Fruit fly (Drosophila melanogaster): ENCODE measurements around the gene CG8034.

The CG8034 gene

DNA sequence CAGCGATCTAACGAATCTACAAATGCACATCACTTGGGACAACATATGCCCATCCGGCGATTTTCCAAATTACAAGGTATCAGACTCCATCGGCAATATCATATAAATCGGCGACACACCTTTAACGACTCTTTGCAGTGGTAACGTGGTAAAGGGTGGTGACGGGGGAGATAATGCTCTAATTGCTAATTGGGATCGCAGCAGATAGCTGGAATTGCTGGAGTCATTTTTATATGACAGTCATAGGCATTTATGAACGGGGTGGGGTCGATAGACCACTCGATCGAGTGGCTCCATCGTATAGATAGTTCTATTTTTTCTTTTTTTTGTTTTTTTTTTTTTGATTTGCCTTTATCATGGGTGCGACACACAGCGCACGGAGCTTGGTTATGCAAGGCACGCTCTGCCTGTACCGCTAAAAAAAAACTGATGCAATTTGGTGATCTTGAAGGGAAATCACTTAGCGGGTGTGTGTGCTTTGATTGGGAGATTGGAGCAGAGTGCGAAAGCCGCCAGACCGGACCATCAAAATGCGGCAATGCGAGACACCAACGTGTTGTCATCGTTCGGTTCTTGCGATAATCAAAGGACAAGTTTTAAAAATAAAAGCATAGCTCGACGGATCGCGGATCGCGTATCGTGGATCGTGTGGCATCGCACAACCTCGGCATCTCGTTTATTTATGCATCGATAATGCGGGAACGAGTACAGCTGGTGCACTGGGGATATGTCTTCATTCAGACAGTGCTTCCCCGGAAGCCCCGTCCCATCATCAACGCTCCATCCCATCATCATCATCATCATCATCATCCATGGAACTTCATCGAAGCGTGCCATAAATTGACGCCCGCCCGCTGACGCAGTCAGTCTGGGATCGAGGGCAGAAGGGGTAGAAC is 16.6 kb upstream of the CG8034 start:
- TF ChIP-seq CG17801 (GFP tag; optimal IDR thresholded peaks at IDR 0.05; ENCODE audit: partially characterized antibody), result no peak

DNA sequence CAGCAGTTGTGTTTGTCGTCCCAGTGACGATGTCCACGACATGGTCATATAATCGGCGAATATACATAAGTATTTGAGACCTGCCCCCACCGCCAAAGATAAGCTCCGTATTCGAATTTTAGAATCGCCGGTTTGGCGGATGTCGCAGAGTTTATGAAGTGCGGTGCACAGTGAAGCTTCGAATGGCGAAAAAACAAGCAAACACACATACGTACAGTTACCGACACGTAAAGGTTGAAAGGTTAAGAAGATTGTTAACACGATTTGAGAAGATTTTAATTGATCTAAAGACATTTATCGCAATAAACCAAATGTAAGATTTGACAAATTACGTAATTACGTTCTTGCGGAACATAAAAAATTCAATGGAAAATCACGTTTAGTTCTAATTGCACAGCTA is 11.7 kb upstream of the CG8034 start:
- TF ChIP-seq CG17801 (GFP tag; optimal IDR thresholded peaks at IDR 0.05; ENCODE audit: partially characterized antibody), result no peak

DNA sequence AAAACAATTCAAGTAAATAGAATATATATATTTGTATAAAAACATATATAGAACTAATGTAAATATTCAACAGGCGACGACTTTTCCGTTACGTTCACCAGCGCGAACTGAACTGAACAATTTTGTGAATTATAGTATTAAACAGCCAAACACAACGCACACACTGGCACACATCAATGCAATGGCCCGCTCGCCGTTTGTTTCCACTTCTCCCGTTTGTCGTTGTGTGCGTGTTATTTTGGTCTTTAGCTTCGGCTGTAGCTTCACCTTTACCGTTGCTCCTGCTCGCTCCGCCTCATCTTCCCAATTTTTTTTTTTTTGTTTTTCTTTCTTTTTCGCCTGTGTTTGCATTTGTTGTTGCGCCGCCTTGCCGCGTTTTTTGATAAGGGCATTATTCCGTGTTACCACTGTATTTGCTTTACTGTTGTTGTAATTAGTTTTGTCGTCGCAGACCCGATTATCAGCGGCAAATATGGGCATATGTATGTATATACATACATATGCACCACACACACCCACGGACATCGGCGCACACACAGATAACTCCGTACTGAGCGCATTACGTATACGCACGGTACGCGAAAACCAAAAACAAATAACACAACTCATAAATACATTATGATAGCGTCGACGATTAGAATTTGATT is 10.0 kb upstream of the CG8034 start, which contains the start of gene CG8051:
TSS of gene CG8051 (minus strand) at position 116 of the 647 bp plus-strand sequence.
- TF ChIP-seq CG17801 (GFP tag; optimal IDR thresholded peaks at IDR 0.05; ENCODE audit: partially characterized antibody), result no peak

DNA sequence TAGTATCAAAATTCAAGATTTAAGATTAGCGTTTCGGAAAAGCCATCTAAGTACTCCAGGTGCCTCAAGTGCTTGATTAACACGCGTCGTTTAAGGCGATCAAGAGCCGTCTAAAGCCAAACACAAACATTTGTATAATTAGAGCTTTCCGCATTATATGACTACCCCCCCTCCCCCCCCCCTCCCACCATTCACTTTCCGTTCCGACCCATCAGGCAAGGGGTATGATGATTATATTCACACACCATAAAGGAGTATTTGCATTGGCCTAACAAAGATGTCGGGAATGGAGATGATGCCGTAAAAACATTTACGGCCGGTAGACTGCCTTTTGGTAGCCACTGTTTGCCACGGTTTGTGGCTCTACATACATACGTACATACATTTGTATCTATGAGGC is 8.6 kb upstream of the CG8034 start:
- peak; percentile 9 for TF ChIP-seq CG17801 (GFP tag; optimal IDR thresholded peaks at IDR 0.05; ENCODE audit: partially characterized antibody)

DNA sequence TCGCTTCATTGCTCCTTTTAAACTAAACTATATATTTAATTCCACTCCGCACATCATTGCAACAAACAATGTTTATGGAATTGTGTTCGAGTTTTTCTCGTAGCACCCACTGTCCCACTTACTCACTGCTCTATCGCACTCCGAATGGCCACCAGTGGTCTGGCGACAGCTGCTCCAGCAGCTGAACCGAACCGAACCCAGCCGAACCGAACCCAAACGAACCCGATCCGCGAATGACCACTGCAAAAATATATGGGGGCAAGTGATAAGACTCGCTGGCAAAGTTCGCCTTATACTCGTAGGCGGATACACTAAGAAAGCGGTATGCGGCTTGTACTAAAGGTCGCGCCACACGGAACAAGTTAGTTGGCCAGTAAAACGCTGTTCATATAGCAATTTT is 7.2 kb upstream of the CG8034 start:
- no peak for TF ChIP-seq CG17801 (GFP tag; optimal IDR thresholded peaks at IDR 0.05; ENCODE audit: partially characterized antibody)

DNA sequence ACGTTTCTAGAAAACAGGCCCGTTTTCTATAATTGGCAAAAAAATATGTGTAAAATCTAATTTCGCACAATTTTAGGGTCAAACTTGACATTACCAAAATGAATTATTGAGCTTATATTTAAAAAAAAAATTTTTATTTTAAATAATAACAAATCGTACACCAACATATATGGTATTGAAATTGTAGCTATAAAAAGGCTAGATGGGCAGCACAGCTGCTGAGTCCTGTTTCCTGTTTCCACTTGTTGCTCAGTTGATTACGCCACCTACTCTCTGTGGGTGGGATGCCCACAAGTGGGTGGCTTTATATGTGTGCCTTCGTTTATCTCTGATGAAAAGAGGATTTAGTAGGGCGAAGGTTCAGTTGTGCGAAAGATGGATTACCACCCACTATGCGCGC is 1.4 kb upstream of the CG8034 start:
- no peak for TF ChIP-seq CG17801 (GFP tag; optimal IDR thresholded peaks at IDR 0.05; ENCODE audit: partially characterized antibody)

DNA sequence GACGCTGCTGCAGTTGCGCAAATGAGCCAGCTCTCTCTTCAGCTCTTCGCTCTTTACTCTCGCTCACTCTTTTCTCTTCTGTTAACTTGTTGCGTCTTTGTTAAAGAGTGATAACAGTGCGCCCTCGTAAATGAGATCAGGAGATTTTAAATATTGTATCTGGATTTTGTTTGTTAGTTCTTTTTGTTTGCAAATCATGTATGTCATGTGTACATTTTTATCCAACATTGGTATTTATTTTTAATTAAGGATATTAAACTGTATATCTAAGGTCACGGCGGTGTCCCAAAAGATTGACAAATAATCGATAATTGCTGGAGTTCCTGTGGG is 788 bp upstream of the CG8034 start:
- peak; percentile 55 for TF ChIP-seq CG17801 (GFP tag; optimal IDR thresholded peaks at IDR 0.05; ENCODE audit: partially characterized antibody)

DNA sequence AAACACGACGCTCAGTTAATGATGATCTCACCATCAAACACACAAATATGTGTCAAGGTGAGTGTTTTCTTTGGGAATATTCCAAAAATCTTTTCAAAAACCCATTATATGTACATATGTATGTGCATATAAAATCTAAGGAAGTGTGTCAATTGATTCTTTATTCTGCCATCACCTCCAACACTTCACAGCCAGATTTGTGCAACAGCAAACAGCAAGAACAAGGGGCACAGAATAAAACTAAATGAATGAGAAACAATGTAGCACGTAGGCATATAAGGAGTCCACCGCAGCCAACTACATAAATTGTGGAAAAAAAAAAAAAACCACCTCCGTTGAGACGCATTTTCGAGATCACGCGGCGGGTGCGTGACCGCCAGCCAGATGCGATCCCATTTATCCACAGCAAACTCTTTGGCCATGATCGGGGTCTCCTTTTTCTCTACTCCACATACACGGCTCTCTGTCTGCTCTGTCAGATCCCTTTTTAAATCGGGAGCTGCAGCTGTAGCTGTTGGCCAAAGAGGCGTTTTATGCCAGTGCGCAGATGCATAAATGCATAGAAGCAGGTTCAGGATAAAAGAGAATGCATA is 2.0 kb downstream of the CG8034 start:
- no peak for TF ChIP-seq CG17801 (GFP tag; optimal IDR thresholded peaks at IDR 0.05; ENCODE audit: partially characterized antibody)

DNA sequence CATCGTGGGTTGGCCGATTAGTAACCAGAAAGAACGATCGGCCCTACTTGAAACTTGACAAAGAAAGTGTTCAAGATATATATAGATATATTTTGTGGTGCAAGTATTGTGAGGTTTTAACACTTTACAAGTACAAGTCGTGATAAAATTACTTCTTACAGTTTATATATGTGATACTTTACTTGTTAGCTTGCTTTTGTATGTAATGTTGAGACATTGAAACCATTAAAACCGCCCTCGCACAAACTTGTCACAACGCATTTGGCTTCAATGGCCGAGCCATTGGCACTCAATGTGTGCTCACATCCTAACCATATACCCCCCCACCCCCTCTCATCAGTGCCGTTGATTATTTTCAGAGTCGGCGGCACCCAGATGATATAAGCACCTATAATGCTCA is 3.0 kb downstream of the CG8034 start:
- TF ChIP-seq CG17801 (GFP tag; optimal IDR thresholded peaks at IDR 0.05; ENCODE audit: partially characterized antibody), result no peak

DNA sequence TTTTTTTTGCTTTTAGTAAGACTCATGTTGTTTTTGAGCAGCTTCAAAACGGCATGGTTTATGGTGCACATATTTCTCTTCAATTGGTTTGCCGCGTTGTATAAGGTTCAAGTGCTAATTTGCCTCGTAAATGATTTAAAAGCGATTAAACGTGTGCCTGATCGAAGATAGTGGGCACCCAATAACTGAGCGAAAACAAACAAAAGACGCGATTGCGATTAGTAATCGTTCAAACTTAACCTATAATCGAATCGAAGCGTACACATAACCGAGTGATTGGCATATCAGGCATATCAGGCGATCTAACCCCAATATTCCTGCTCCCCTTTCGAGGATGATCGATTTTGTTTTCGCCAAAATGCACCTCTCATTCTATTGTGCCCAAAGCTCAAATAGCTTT is 3.9 kb downstream of the CG8034 start:
- no peak for TF ChIP-seq CG17801 (GFP tag; optimal IDR thresholded peaks at IDR 0.05; ENCODE audit: partially characterized antibody)

DNA sequence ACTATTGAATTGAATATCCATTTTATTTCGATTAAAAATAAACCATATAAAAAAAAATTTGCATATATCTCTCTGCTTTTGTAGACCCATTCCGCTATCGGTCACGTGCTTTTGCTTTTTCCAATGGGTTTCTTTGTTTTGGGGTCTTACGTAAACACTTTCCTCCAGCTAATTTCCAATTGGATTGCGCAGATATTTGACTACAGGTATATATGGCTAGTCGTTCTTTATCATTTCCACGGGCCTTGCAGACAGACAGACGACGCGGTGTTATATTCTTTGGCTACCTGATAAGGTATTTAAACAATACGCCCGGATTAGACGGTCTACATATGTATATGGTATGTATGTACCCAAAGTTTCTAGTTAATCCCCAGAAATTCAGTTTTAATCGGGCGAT is 4.6 kb downstream of the CG8034 start:
- no peak for TF ChIP-seq CG17801 (GFP tag; optimal IDR thresholded peaks at IDR 0.05; ENCODE audit: partially characterized antibody)

DNA sequence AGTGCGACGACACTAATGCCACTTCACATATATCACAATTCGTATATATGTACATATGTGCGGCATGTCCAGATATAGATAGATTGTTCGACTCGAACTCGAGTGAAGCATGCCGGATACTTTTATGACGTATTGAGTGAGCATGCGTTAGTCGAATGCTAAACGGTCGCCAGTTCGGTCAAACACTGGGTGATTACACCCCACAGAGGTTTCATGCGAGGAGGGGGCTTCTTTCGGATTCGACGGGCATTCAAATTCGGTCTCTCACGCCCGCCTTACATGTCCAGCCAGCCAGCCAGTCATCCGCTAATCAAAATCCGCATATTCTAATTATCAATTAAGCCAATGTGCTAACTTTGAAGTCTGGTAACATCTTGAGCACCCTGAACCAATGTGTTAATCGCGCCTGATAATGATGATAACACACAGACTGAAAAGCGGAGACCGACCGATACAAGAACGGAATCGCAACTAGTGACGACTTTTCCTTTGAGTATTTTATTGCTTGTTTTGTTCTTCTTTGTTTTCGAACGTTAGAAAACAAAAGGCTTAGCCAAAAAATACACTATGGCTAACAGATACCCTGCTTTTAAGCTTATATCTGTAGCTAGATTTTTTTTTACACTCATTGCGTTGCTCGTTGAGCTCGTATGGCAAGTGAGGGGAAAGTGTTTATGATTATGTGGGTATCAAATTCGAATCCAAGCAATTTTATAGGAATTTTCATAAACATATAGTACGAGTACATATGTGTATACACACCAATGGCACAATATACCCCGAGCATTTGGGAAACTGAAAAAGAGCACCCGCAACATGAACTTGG is 6.0 kb downstream of the CG8034 start:
- TF ChIP-seq CG17801 (GFP tag; optimal IDR thresholded peaks at IDR 0.05; ENCODE audit: partially characterized antibody), result no peak

DNA sequence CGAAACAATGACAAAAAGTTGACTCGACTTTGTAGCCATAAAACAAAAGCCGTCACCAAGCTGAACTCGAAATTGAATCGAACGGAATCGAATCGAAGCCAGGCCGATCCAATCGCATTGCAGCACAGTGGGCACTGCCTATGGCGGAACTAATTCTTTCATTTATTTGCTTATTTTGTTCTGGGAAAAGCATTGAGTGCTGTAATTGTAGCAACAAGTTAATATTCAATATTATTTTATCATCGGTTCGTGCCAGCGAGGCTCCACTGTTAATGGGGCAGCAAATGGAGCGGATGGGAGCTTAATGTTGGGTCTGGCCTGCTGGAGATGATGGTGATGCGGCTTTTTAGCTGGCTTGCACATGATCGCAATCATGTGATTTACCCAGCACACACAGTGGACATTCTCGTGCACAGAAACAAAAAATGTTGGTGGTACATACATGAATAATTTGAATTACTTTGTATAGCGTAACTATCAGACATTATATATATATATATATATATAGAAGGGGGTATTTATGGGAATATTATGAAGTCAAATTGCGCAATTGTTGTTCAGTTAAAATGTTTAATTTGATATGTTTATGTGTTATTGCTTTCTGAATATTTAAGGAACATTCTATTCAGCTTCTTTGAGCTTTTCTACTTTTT is 8.5 kb downstream of the CG8034 start:
- TF ChIP-seq CG17801 (GFP tag; optimal IDR thresholded peaks at IDR 0.05; ENCODE audit: partially characterized antibody), result peak; percentile 90

DNA sequence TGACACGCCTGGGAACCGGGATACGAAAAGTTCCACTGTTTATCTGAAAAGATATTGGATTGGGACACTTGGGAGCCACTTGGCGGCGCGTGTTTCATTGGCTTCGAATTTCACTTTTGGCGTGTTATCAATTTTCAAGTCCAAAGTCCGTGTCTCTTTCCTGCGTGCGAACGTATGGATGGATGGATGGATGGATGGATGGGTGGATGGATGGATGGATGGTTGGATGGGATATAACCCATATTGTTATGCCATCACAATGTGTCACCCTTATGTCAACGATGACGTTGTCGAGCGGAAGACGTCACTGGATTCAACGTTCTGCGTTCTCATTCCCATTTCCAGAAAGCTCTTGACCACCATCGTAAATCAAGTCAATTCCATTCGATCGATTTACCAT is 10.2 kb downstream of the CG8034 start:
- TF ChIP-seq CG17801 (GFP tag; optimal IDR thresholded peaks at IDR 0.05; ENCODE audit: partially characterized antibody), result no peak

DNA sequence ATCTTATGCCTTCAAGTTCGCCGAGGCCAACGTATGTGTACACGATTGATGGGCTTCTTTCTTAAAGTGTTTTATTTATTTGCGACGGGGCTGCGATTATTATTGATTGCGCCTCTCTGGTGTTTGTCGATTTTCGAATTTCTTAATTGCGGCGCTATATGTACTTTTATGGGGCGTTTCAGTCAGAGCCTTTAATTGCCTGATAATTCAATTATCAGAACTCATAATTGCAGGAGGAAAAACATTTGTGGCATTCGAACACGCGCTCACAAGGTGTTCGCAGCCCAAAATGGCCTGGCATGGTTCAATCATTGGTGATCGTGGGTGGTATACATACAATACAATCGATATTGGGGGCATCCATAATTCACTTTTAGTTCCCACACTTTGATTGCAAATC is 11.7 kb downstream of the CG8034 start:
- no peak for TF ChIP-seq CG17801 (GFP tag; optimal IDR thresholded peaks at IDR 0.05; ENCODE audit: partially characterized antibody)

Measured in ovary, adult (tissue).